Worm (Caenorhabditis elegans) whole organism, L4 larva: ENCODE data around the gene pei-1.
"Not testable (repeated sequence)": the region's sequence is repeated elsewhere in the genome, so short reads cannot be mapped to it uniquely, and the experiment has no call there.

ENCODE experiments used
- ZK546.5 ChIP-seq, 2 experiments: sonication (generic microtip); optimal IDR thresholded peaks; 2 replicates each; lab custom pipeline; 2017; ENCODE audit warnings: missing biosample characterization in 2 of 2, missing genetic modification characterization in 2 of 2
- aly-2 ChIP-seq: sonication (generic microtip); optimal IDR thresholded peaks from 2 replicates; lab custom pipeline; 2018; ENCODE audit warnings: missing biosample characterization, missing genetic modification characterization
- ces-1 ChIP-seq: fragments of 150-350 bp; sonication (generic microtip); optimal IDR thresholded peaks from 4 replicates; lab custom pipeline; 2014; ENCODE audit warnings: missing biosample characterization, missing genetic modification reagents, missing genetic modification characterization
- dmd-9 ChIP-seq: fragments of 200-800 bp; sonication (Bioruptor generic); IDR thresholded peaks from 2 replicates; pipeline ENCODE4 v1.3.6; 2022; ENCODE audit warnings: missing genetic modification reagents, missing genetic modification characterization, missing compliant biosample characterization
- mes-2 ChIP-seq: sonication (generic microtip); optimal IDR thresholded peaks from 2 replicates; lab custom pipeline; 2016; ENCODE audit warnings: missing genotype, mild to moderate bottlenecking, missing genetic modification characterization, missing compliant biosample characterization; ENCODE audit not compliant: poor library complexity, severe bottlenecking
- nhr-10 ChIP-seq: fragments of 150-350 bp; optimal IDR thresholded peaks from 2 replicates; lab custom pipeline; 2014; ENCODE audit warnings: missing biosample characterization, missing genetic modification characterization
- nhr-6 ChIP-seq: fragments of 150-350 bp; optimal IDR thresholded peaks from 2 replicates; lab custom pipeline; 2014; ENCODE audit warnings: missing biosample characterization, missing genetic modification characterization
- sdz-12 ChIP-seq: fragments of 200-800 bp; sonication (Bioruptor generic); optimal IDR thresholded peaks from 2 replicates; lab custom pipeline; 2018; ENCODE audit warnings: mild to moderate bottlenecking, missing genetic modification characterization, missing compliant biosample characterization

DNA sequence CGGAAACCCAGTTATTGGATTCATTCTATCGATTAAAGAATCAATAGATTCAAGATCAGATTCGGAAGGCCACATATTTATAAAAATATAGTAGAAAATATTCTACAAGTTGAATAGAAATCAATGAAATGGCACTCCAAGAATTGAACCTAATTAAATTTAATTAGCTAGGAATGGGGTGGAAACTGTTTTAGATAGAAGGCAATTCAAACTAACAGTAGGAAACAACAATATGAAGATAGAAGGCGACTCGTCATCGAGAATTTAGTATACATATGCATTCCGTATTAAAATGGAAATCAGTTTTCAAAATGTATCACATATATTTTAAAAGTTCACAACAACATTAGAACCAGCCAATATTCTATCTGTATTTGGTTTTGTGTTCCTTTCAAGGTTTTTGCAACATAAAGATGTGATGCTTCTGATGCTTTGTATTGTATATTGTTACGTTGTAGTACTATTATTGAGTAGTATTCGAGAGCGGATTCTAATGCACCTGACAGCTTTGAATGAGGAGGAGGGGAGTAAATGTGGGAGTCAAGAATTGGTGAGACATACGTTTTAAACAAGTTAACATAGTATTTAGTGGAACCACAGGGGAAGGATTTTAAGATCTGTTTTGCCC, 3.6 kb upstream of the pei-1 start, which contains the start of the genes F27C8.3 and F27C8.2:
- not testable (repeated sequence) for TF ChIP-seq ZK546.5 (tag; optimal IDR thresholded peaks at IDR 0.05; lab: Kevin White, UChicago); dmd-9; aly-2 (tag; lab: Kevin White, UChicago); nhr-10 (tag; lab: Kevin White, UChicago); mes-2; sdz-12 (GFP tag; lab: Kevin White, UChicago); nhr-6 (tag; lab: Kevin White, UChicago); ces-1
